Fruit fly (Drosophila melanogaster) whole organism, embryonic: ENCODE results near the gene frtz.

Experiments
- Adf1 ChIP-seq: fragments of 200-800 bp; sonication (Bioruptor generic); IDR thresholded peaks from 2 replicates; pipeline ENCODE4 v1.3.6; 2022; ENCODE audit warnings: missing biosample characterization, missing genetic modification characterization
- Asciz ChIP-seq: fragments of 200-800 bp; sonication (Bioruptor generic); optimal IDR thresholded peaks from 2 replicates; lab custom pipeline; 2017; ENCODE audit warnings: missing biosample characterization, mild to moderate bottlenecking, missing genetic modification characterization, missing genetic modification reagents
- BEAF-32 ChIP-seq: fragments of 200-800 bp; sonication (Bioruptor generic); optimal IDR thresholded peaks from 3 replicates; lab custom pipeline; 2017; ENCODE audit warnings: missing biosample characterization, missing genetic modification characterization, mild to moderate bottlenecking, moderate library complexity, missing genetic modification reagents
- CG10979 ChIP-seq: fragments of 200-800 bp; sonication (Bioruptor generic); optimal IDR thresholded peaks from 2 replicates; lab custom pipeline; 2018; ENCODE audit warnings: missing biosample characterization, mild to moderate bottlenecking, missing genetic modification characterization, moderate library complexity
- CG11504 ChIP-seq: fragments of 200-800 bp; sonication (Bioruptor generic); optimal IDR thresholded peaks from 3 replicates; lab custom pipeline; 2019; ENCODE audit warnings: missing biosample characterization, mild to moderate bottlenecking, missing genetic modification characterization, moderate library complexity
- CG13287 ChIP-seq: fragments of 200-800 bp; sonication (Bioruptor generic); IDR thresholded peaks from 2 replicates; pipeline ENCODE4 v1.3.6; 2022; ENCODE audit warnings: missing biosample characterization, missing genetic modification characterization; ENCODE audit not compliant: partially characterized antibody
- CG16813 ChIP-seq: fragments of 200-800 bp; sonication (Bioruptor generic); IDR thresholded peaks from 3 replicates; pipeline ENCODE4 v1.3.6; 2022; ENCODE audit warnings: missing biosample characterization, missing genetic modification characterization; ENCODE audit not compliant: partially characterized antibody
- CG17186 ChIP-seq: fragments of 200-800 bp; sonication (Bioruptor generic); optimal IDR thresholded peaks from 3 replicates; lab custom pipeline; 2017; ENCODE audit warnings: missing biosample characterization, missing genetic modification reagents, missing genetic modification characterization
- CG2120 ChIP-seq: fragments of 200-800 bp; sonication (Bioruptor generic); optimal IDR thresholded peaks from 3 replicates; lab custom pipeline; 2016; ENCODE audit warnings: missing biosample characterization, missing genetic modification characterization
- CG2129 ChIP-seq: fragments of 200-800 bp; sonication (Bioruptor generic); IDR thresholded peaks from 2 replicates; pipeline ENCODE4 v1.3.6; 2022; ENCODE audit warnings: missing biosample characterization, missing genetic modification characterization; ENCODE audit not compliant: partially characterized antibody
- CG32772 ChIP-seq: fragments of 200-800 bp; sonication (Bioruptor generic); IDR thresholded peaks from 2 replicates; pipeline ENCODE4 v1.3.6; 2022; ENCODE audit warnings: missing biosample characterization, missing genetic modification characterization
- CG3281 ChIP-seq: fragments of 200-800 bp; sonication (Bioruptor generic); optimal IDR thresholded peaks from 3 replicates; lab custom pipeline; 2017; ENCODE audit warnings: missing biosample characterization, mild to moderate bottlenecking, missing genetic modification characterization
- CG33213 ChIP-seq: fragments of 200-800 bp; sonication (Bioruptor generic); optimal IDR thresholded peaks from 3 replicates; lab custom pipeline; 2016; ENCODE audit warnings: missing biosample characterization, missing genetic modification characterization
- CG34224 ChIP-seq: fragments of 200-800 bp; sonication (Bioruptor generic); IDR thresholded peaks from 3 replicates; pipeline ENCODE4 v1.3.6; 2022; ENCODE audit warnings: missing biosample characterization, missing genetic modification characterization; ENCODE audit not compliant: partially characterized antibody
- CG3726 ChIP-seq: fragments of 200-800 bp; sonication (Bioruptor generic); IDR thresholded peaks from 3 replicates; pipeline ENCODE4, ENCODE4 v1.3.6; 2022; ENCODE audit warnings: missing biosample characterization, missing genetic modification characterization
- CG4360 ChIP-seq: fragments of 200-800 bp; sonication (Bioruptor generic); IDR thresholded peaks from 2 replicates; pipeline ENCODE4 v1.3.6; 2022; ENCODE audit warnings: missing biosample characterization, missing genetic modification characterization
- CG4617 ChIP-seq: fragments of 200-800 bp; sonication (Bioruptor generic); optimal IDR thresholded peaks from 3 replicates; lab custom pipeline; 2016; ENCODE audit warnings: missing biosample characterization, missing genetic modification characterization, borderline replicate concordance
- CG5245 ChIP-seq: fragments of 200-800 bp; sonication (Bioruptor generic); optimal IDR thresholded peaks from 3 replicates; lab custom pipeline; 2016; ENCODE audit warnings: missing biosample characterization, missing genetic modification characterization
- CG8924 ChIP-seq: fragments of 200-800 bp; optimal IDR thresholded peaks from 3 replicates; lab custom pipeline; 2019; ENCODE audit warnings: missing biosample characterization, mild to moderate bottlenecking, missing genetic modification characterization, moderate library complexity
- CG9797 ChIP-seq: fragments of 200-800 bp; sonication (Bioruptor generic); optimal IDR thresholded peaks from 3 replicates; lab custom pipeline; 2018; ENCODE audit warnings: missing biosample characterization, mild to moderate bottlenecking, missing genetic modification characterization
- CG9817 ChIP-seq: fragments of 200-800 bp; sonication (Bioruptor generic); optimal IDR thresholded peaks from 2 replicates; lab custom pipeline; 2018; ENCODE audit warnings: missing biosample characterization, mild to moderate bottlenecking, missing genetic modification characterization, moderate library complexity
- Deaf1 ChIP-seq: fragments of 200-800 bp; optimal IDR thresholded peaks from 3 replicates; lab custom pipeline; 2019; ENCODE audit warnings: missing biosample characterization, mild to moderate bottlenecking, missing genetic modification characterization, moderate library complexity
- Dfd ChIP-seq, 2 experiments: fragments of >200 bp; optimal IDR thresholded peaks; 2 replicates each; lab custom pipeline; 2017; ENCODE audit warnings: missing biosample characterization in 2 of 2, missing genetic modification characterization in 2 of 2
- Doc3 ChIP-seq: fragments of 200-800 bp; sonication (Bioruptor generic); IDR thresholded peaks from 3 replicates; pipeline ENCODE4 v1.3.6; 2022; ENCODE audit warnings: missing biosample characterization, missing genetic modification characterization; ENCODE audit not compliant: partially characterized antibody
- HLHmδ ChIP-seq: fragments of 200-800 bp; sonication (Bioruptor generic); optimal IDR thresholded peaks from 2 replicates; lab custom pipeline; 2018; ENCODE audit warnings: missing biosample characterization, mild to moderate bottlenecking, missing genetic modification characterization, moderate library complexity
- Hand ChIP-seq: fragments of 200-800 bp; sonication (Bioruptor generic); optimal IDR thresholded peaks from 2 replicates; lab custom pipeline; 2017; ENCODE audit warnings: mild to moderate bottlenecking, missing biosample characterization, missing genetic modification reagents, missing genetic modification characterization
- Lpt ChIP-seq: fragments of >200 bp; optimal IDR thresholded peaks from 2 replicates; lab custom pipeline; 2018; ENCODE audit warnings: missing biosample characterization, missing genetic modification characterization
- Poxn ChIP-seq: fragments of 200-800 bp; sonication (Bioruptor generic); IDR thresholded peaks from 2 replicates; pipeline ENCODE4 v1.3.6; 2022; ENCODE audit warnings: missing biosample characterization, missing genetic modification characterization
- Trl ChIP-seq, 3 experiments: fragments of >200 bp in 2 of 3; fragments of 200-800 bp in 1 of 3; sonication (Bioruptor generic) in 1 of 3; optimal IDR thresholded peaks; 2 replicates in 1 of 3; 3 replicates in 2 of 3; lab custom pipeline; 2016 to 2017; ENCODE audit warnings: missing biosample characterization in 1 of 3, missing genetic modification characterization in 1 of 3
- amos ChIP-seq: fragments of 200-800 bp; sonication (Bioruptor generic); IDR thresholded peaks from 2 replicates; pipeline ENCODE4 v1.3.6; 2022; ENCODE audit warnings: missing biosample characterization, missing genetic modification characterization; ENCODE audit not compliant: partially characterized antibody
- ara ChIP-seq: fragments of 200-800 bp; sonication (Bioruptor generic); IDR thresholded peaks from 2 replicates; pipeline ENCODE4 v1.3.6; 2022; ENCODE audit warnings: missing biosample characterization, missing genetic modification characterization
- chinmo ChIP-seq: fragments of 200-800 bp; sonication (Bioruptor generic); IDR thresholded peaks from 4 replicates; pipeline ENCODE4 v1.3.6; 2022; ENCODE audit warnings: missing biosample characterization, missing genetic modification characterization; ENCODE audit not compliant: partially characterized antibody
- chm ChIP-seq: fragments of 200-800 bp; sonication (Bioruptor generic); IDR thresholded peaks from 2 replicates; pipeline ENCODE4 v1.3.6; 2022; ENCODE audit warnings: missing biosample characterization, missing genetic modification characterization
- crol ChIP-seq: fragments of 200-800 bp; sonication (Bioruptor generic); IDR thresholded peaks from 2 replicates; pipeline ENCODE4 v1.3.6; 2022; ENCODE audit warnings: missing biosample characterization, missing genetic modification characterization
- en ChIP-seq: fragments of 200-800 bp; sonication (Bioruptor generic); optimal IDR thresholded peaks from 2 replicates; lab custom pipeline; 2016; ENCODE audit warnings: missing biosample characterization, missing genetic modification characterization
- fd64A ChIP-seq: fragments of 200-800 bp; sonication (Bioruptor generic); optimal IDR thresholded peaks from 3 replicates; lab custom pipeline; 2018; ENCODE audit warnings: missing biosample characterization, mild to moderate bottlenecking, missing genetic modification characterization
- ftz-f1 ChIP-seq: fragments of 200-800 bp; sonication (Bioruptor generic); optimal IDR thresholded peaks from 2 replicates; lab custom pipeline; 2016; ENCODE audit warnings: missing biosample characterization, missing genetic modification characterization
- hth ChIP-seq: fragments of >200 bp; optimal IDR thresholded peaks from 2 replicates; lab custom pipeline; 2017; ENCODE audit warnings: inconsistent platforms
- inv ChIP-seq: fragments of 200-800 bp; sonication (Bioruptor generic); IDR thresholded peaks from 2 replicates; pipeline ENCODE4 v1.3.6; 2022; ENCODE audit warnings: missing biosample characterization, missing genetic modification characterization; ENCODE audit not compliant: partially characterized antibody
- jumu ChIP-seq: fragments of 200-800 bp; sonication (Bioruptor generic); optimal IDR thresholded peaks from 3 replicates; lab custom pipeline; 2016; ENCODE audit warnings: missing biosample characterization, missing genetic modification characterization
- klu ChIP-seq: fragments of 200-800 bp; sonication (Bioruptor generic); IDR thresholded peaks from 2 replicates; pipeline ENCODE4 v1.3.6; 2022; ENCODE audit warnings: missing biosample characterization, missing genetic modification characterization
- knrl ChIP-seq: fragments of 200-800 bp; sonication (Bioruptor generic); IDR thresholded peaks from 3 replicates; pipeline ENCODE4 v1.3.6; 2022; ENCODE audit warnings: missing biosample characterization, missing genetic modification characterization; ENCODE audit not compliant: partially characterized antibody
- mld ChIP-seq: fragments of 200-800 bp; sonication (Bioruptor generic); IDR thresholded peaks from 3 replicates; pipeline ENCODE4 v1.3.6; 2022; ENCODE audit warnings: missing biosample characterization, missing genetic modification characterization; ENCODE audit not compliant: partially characterized antibody
- nmo ChIP-seq: fragments of 200-800 bp; sonication (Bioruptor generic); optimal IDR thresholded peaks from 2 replicates; lab custom pipeline; 2018; ENCODE audit warnings: missing biosample characterization, mild to moderate bottlenecking, missing genetic modification characterization, moderate library complexity
- pita ChIP-seq: fragments of 200-800 bp; sonication (Bioruptor generic); optimal IDR thresholded peaks from 2 replicates; lab custom pipeline; 2017; ENCODE audit warnings: missing biosample characterization, mild to moderate bottlenecking, missing genetic modification characterization
- sr ChIP-seq: fragments of 200-800 bp; sonication (Bioruptor generic); IDR thresholded peaks from 3 replicates; pipeline ENCODE4 v1.3.6; 2022; ENCODE audit warnings: missing biosample characterization, missing genetic modification characterization
- tna ChIP-seq: fragments of 200-800 bp; sonication (Bioruptor generic); IDR thresholded peaks from 2 replicates; pipeline ENCODE4 v1.3.6; 2022; ENCODE audit warnings: missing biosample characterization, missing genetic modification characterization; ENCODE audit not compliant: partially characterized antibody
- zfh1 ChIP-seq: fragments of 200-800 bp; sonication (Bioruptor generic); IDR thresholded peaks from 3 replicates; pipeline ENCODE4 v1.3.6; 2022; ENCODE audit warnings: missing biosample characterization, missing genetic modification characterization

Gene frtz

dm6 chr2L:1715699-1716333, at the start of gene frtz:
frtz (minus strand) TSS chr2L:1715851.
- TF ChIP-seq inv (GFP tag; lab: Robert Waterston, UW), result peak; percentile 83
- no peak for TF ChIP-seq CG4360 (GFP tag; lab: Robert Waterston, UW)
- peak; percentile 5 for TF ChIP-seq CG8924
- peak; percentile 3 for TF ChIP-seq CG17186 (GFP tag; lab: Kevin White, UChicago)
- peak; percentile 9 for TF ChIP-seq CG9817 (tag; lab: Kevin White, UChicago)
- no peak for TF ChIP-seq CG5245
- TF ChIP-seq hth, result no peak
- TF ChIP-seq fd64A (GFP tag; lab: Kevin White, UChicago), result no peak
- TF ChIP-seq chinmo, result 0 out of 4 replicates have a peak, but pooled peaks have one; percentile 42
- TF ChIP-seq mld (GFP tag; lab: Robert Waterston, UW), result peak; percentile 81; the same call in 2 of the 3 replicates
- TF ChIP-seq BEAF-32 (GFP tag; lab: Kevin White, UChicago), result peak; percentile 92
- peak; percentile 91; the same call in 1 of the 2 replicates for TF ChIP-seq amos (GFP tag; lab: Robert Waterston, UW)
- no peak for TF ChIP-seq crol
- peak; percentile 85 for TF ChIP-seq pita (GFP tag; lab: Kevin White, UChicago)
- TF ChIP-seq Hand (GFP tag; lab: Kevin White, UChicago), result no peak
- TF ChIP-seq HLHmδ (GFP tag; lab: Kevin White, UChicago), result peak; percentile 3
- TF ChIP-seq en, result no peak
- TF ChIP-seq knrl (GFP tag; lab: Robert Waterston, UW), result peak; percentile 91
- TF ChIP-seq chm, result peak; percentile 15; the same call in 1 of the 2 replicates
- TF ChIP-seq sr (GFP tag; lab: Robert Waterston, UW), result no peak
- peak; percentile 44 for TF ChIP-seq CG2120 (GFP tag; lab: Kevin White, UChicago)
- no peak for TF ChIP-seq ftz-f1
- TF ChIP-seq CG16813, result peak; percentile 86
- peak; percentile 55 for TF ChIP-seq CG9797 (GFP tag; lab: Kevin White, UChicago)
- no peak for TF ChIP-seq klu (GFP tag; lab: Robert Waterston, UW)
- TF ChIP-seq jumu (GFP tag; lab: Kevin White, UChicago), result peak; percentile 24
- TF ChIP-seq Dfd (GFP tag; optimal IDR thresholded peaks at IDR 0.05; lab: Kevin White, UChicago), result no peak
- TF ChIP-seq CG3726, result no peak
- peak; percentile 42; the same call in 1 of the 2 replicates for TF ChIP-seq CG2129
- TF ChIP-seq CG33213 (GFP tag; lab: Kevin White, UChicago), result peak; percentile 21
- TF ChIP-seq Doc3 (GFP tag; lab: Robert Waterston, UW), result peak; percentile 62
- no peak for TF ChIP-seq Adf1
- peak; percentile 53; the same call in 1 of the 2 replicates for TF ChIP-seq tna
- TF ChIP-seq CG10979 (tag; lab: Kevin White, UChicago), result no peak
- TF ChIP-seq Asciz (GFP tag; lab: Kevin White, UChicago), result no peak
- no peak for TF ChIP-seq ara (GFP tag; lab: Robert Waterston, UW)
- peak; percentile 72 for TF ChIP-seq CG34224 (GFP tag; lab: Robert Waterston, UW)
- peak; percentile 53 for TF ChIP-seq CG4617 (GFP tag; lab: Kevin White, UChicago)
- no peak for TF ChIP-seq Trl (optimal IDR thresholded peaks at IDR 0.05; lab: Kevin White, UChicago)
- TF ChIP-seq Trl (GFP tag; optimal IDR thresholded peaks at IDR 0.05; lab: Kevin White, UChicago), result no peak
- peak; percentile 32 for TF ChIP-seq nmo
- peak; percentile 89 for TF ChIP-seq CG13287 (GFP tag; lab: Robert Waterston, UW)
- no peak for TF ChIP-seq CG3281 (GFP tag; lab: Kevin White, UChicago)
- TF ChIP-seq CG11504 (tag; lab: Kevin White, UChicago), result peak; percentile 89
- peak; percentile 55; the same call in 1 of the 3 replicates for TF ChIP-seq zfh1 (GFP tag; lab: Robert Waterston, UW)
- no peak for TF ChIP-seq Deaf1 (tag; lab: Kevin White, UChicago)
- TF ChIP-seq Lpt (GFP tag; lab: Kevin White, UChicago), result no peak
- TF ChIP-seq CG32772, result no peak
- no peak for TF ChIP-seq Poxn (GFP tag; lab: Robert Waterston, UW)
